Worm (Caenorhabditis elegans) whole organism, L1 larva: ENCODE results near the gene F58B4.7.

Experiments used
- C04F5.9 ChIP-seq: sonication (generic microtip); optimal IDR thresholded peaks from 2 replicates; lab custom pipeline; 2016; ENCODE audit warnings: missing genetic modification characterization, missing compliant biosample characterization
- C16A3.4 ChIP-seq: fragments of 150-350 bp; optimal IDR thresholded peaks from 2 replicates; lab custom pipeline; 2014; ENCODE audit warnings: missing biosample characterization, missing genetic modification characterization
- F16B12.6 ChIP-seq: fragments of 150-350 bp; optimal IDR thresholded peaks from 2 replicates; lab custom pipeline; 2014; ENCODE audit warnings: missing biosample characterization, missing genetic modification characterization
- ama-1 ChIP-seq: fragments of 150-350 bp; optimal IDR thresholded peaks from 2 replicates; lab custom pipeline; 2014
- blmp-1 ChIP-seq: fragments of 150-350 bp; optimal IDR thresholded peaks from 2 replicates; lab custom pipeline; 2014; ENCODE audit warnings: missing biosample characterization, missing genetic modification characterization
- ceh-63 ChIP-seq: fragments of 200-800 bp; sonication (Bioruptor generic); optimal IDR thresholded peaks from 2 replicates; lab custom pipeline; 2018; ENCODE audit warnings: mild to moderate bottlenecking, missing genetic modification characterization, missing compliant biosample characterization
- ceh-88 ChIP-seq: fragments of 200-800 bp; sonication (Bioruptor generic); IDR thresholded peaks from 2 replicates; pipeline ENCODE4 v1.3.6; 2022; ENCODE audit warnings: missing genetic modification characterization, missing compliant biosample characterization
- ceh-90 ChIP-seq: sonication (generic microtip); optimal IDR thresholded peaks from 2 replicates; lab custom pipeline; 2016; ENCODE audit warnings: missing genetic modification characterization, missing compliant biosample characterization
- dpl-1 ChIP-seq, 3 experiments: fragments of 150-350 bp in 2 of 3; sonication (generic microtip) in 1 of 3; optimal IDR thresholded peaks; 2 replicates each; lab custom pipeline; 2014 to 2017; ENCODE audit warnings: missing biosample characterization in 3 of 3, missing genetic modification characterization in 3 of 3, missing genetic modification reagents in 3 of 3
- dsc-1 ChIP-seq: sonication (generic microtip); optimal IDR thresholded peaks from 2 replicates; lab custom pipeline; 2016; ENCODE audit warnings: mild to moderate bottlenecking, missing genetic modification characterization, missing compliant biosample characterization
- efl-1 ChIP-seq, 4 experiments: fragments of 150-350 bp; optimal IDR thresholded peaks in 3 of 4; peaks in 1 of 4; 1 replicate in 1 of 4; 2 replicates in 3 of 4; lab custom pipeline; 2014; ENCODE audit warnings: missing biosample characterization in 2 of 4, missing genetic modification characterization in 2 of 4, missing genetic modification reagents in 2 of 4
- elt-3 ChIP-seq, 6 experiments: fragments of 150-350 bp in 1 of 6; sonication (generic microtip); optimal IDR thresholded peaks; 2 replicates each; lab custom pipeline; 2017 to 2018; ENCODE audit warnings: missing biosample characterization in 6 of 6, missing genetic modification characterization in 6 of 6, inconsistent platforms in 1 of 6
- fkh-10 ChIP-seq: sonication (generic microtip); optimal IDR thresholded peaks from 2 replicates; lab custom pipeline; 2017; ENCODE audit warnings: missing biosample characterization, missing genetic modification reagents, missing genetic modification characterization
- hlh-17 ChIP-seq: fragments of 200-800 bp; sonication (Bioruptor generic); optimal IDR thresholded peaks from 2 replicates; lab custom pipeline; 2018; ENCODE audit warnings: missing genetic modification characterization, mild to moderate bottlenecking, missing compliant biosample characterization, moderate library complexity, borderline replicate concordance
- hpl-2 ChIP-seq: fragments of 150-350 bp; optimal IDR thresholded peaks from 2 replicates; lab custom pipeline; 2014; ENCODE audit warnings: missing biosample characterization, missing genetic modification reagents, missing genetic modification characterization
- lin-13 ChIP-seq: fragments of 150-350 bp; optimal IDR thresholded peaks from 2 replicates; lab custom pipeline; 2014; ENCODE audit warnings: missing biosample characterization, missing genetic modification reagents, missing genetic modification characterization
- lin-14 ChIP-seq: fragments of 200-800 bp; sonication (Bioruptor generic); optimal IDR thresholded peaks from 2 replicates; lab custom pipeline; 2018; ENCODE audit warnings: mild to moderate bottlenecking, missing genetic modification characterization, moderate library complexity, missing compliant biosample characterization
- lin-15B ChIP-seq: fragments of 150-350 bp; sonication (generic microtip); optimal IDR thresholded peaks from 3 replicates; lab custom pipeline; 2014; ENCODE audit warnings: missing biosample characterization, missing genetic modification characterization
- lin-39 ChIP-seq: fragments of 150-350 bp; optimal IDR thresholded peaks from 2 replicates; lab custom pipeline; 2014; ENCODE audit warnings: missing biosample characterization, missing genetic modification reagents, missing genetic modification characterization
- lir-3 ChIP-seq: sonication (generic microtip); optimal IDR thresholded peaks from 2 replicates; lab custom pipeline; 2016; ENCODE audit warnings: mild to moderate bottlenecking, missing genetic modification characterization, moderate library complexity, missing compliant biosample characterization; ENCODE audit not compliant: poor library complexity
- lsy-2 ChIP-seq, 2 experiments: fragments of 150-350 bp; optimal IDR thresholded peaks; 2 replicates each; lab custom pipeline; 2014; ENCODE audit warnings: missing biosample characterization in 2 of 2, missing genetic modification characterization in 2 of 2
- mef-2 ChIP-seq: fragments of 150-350 bp; optimal IDR thresholded peaks from 2 replicates; lab custom pipeline; 2014; ENCODE audit warnings: missing biosample characterization, missing genetic modification characterization
- nhr-12 ChIP-seq: sonication (generic microtip); optimal IDR thresholded peaks from 2 replicates; lab custom pipeline; 2017; ENCODE audit warnings: missing biosample characterization, missing genetic modification characterization
- nhr-19 ChIP-seq: fragments of 200-800 bp; sonication (Bioruptor generic); conservative IDR thresholded peaks from 2 replicates; pipeline ENCODE4 v1.3.6; 2022; ENCODE audit warnings: missing genetic modification characterization, missing compliant biosample characterization
- nhr-20 ChIP-seq: sonication (generic microtip); optimal IDR thresholded peaks from 2 replicates; lab custom pipeline; 2016; ENCODE audit warnings: mild to moderate bottlenecking, missing genetic modification characterization, missing compliant biosample characterization
- nhr-237 ChIP-seq: fragments of 150-350 bp; optimal IDR thresholded peaks from 2 replicates; lab custom pipeline; 2014; ENCODE audit warnings: missing biosample characterization, missing genetic modification characterization
- nhr-28 ChIP-seq: fragments of 150-350 bp; optimal IDR thresholded peaks from 2 replicates; lab custom pipeline; 2014; ENCODE audit warnings: missing biosample characterization, missing genetic modification characterization
- nhr-71 ChIP-seq: sonication (generic microtip); optimal IDR thresholded peaks from 2 replicates; lab custom pipeline; 2016; ENCODE audit warnings: mild to moderate bottlenecking, missing genetic modification characterization, moderate library complexity, missing compliant biosample characterization
- nhr-85 ChIP-seq: sonication (generic microtip); peaks from one replicate; lab custom pipeline; 2016; ENCODE audit warnings: missing genetic modification characterization, inconsistent platforms, missing compliant biosample characterization
- nhr-90 ChIP-seq: sonication (generic microtip); optimal IDR thresholded peaks from 2 replicates; lab custom pipeline; 2016; ENCODE audit warnings: mild to moderate bottlenecking, missing genetic modification characterization, missing compliant biosample characterization; ENCODE audit not compliant: poor library complexity
- pax-3 ChIP-seq: fragments of 200-800 bp; sonication (Bioruptor generic); optimal IDR thresholded peaks from 2 replicates; lab custom pipeline; 2018; ENCODE audit warnings: mild to moderate bottlenecking, missing genetic modification characterization, moderate library complexity, missing compliant biosample characterization
- snpc-4 ChIP-seq: fragments of 150-350 bp; optimal IDR thresholded peaks from 2 replicates; lab custom pipeline; 2014; ENCODE audit warnings: missing biosample characterization, missing genetic modification characterization
- snu-23 ChIP-seq: sonication (generic microtip); optimal IDR thresholded peaks from 2 replicates; lab custom pipeline; 2016; ENCODE audit warnings: missing genetic modification characterization, missing compliant biosample characterization
- sptf-1 ChIP-seq: fragments of 150-350 bp; optimal IDR thresholded peaks from 2 replicates; lab custom pipeline; 2014; ENCODE audit warnings: missing biosample characterization, missing genetic modification characterization
- sup-37 ChIP-seq: fragments of 200-800 bp; sonication (Bioruptor generic); optimal IDR thresholded peaks from 2 replicates; lab custom pipeline; 2018; ENCODE audit warnings: mild to moderate bottlenecking, missing genetic modification characterization, missing compliant biosample characterization
- swsn-7 ChIP-seq: sonication (generic microtip); optimal IDR thresholded peaks from 2 replicates; lab custom pipeline; 2016; ENCODE audit warnings: missing genetic modification characterization, missing compliant biosample characterization
- unc-130 ChIP-seq: fragments of 150-350 bp; optimal IDR thresholded peaks from 2 replicates; lab custom pipeline; 2017; ENCODE audit warnings: missing biosample characterization, missing genetic modification characterization, inconsistent platforms
- unc-30 ChIP-seq: sonication (generic microtip); optimal IDR thresholded peaks from 2 replicates; lab custom pipeline; 2017; ENCODE audit warnings: missing biosample characterization, missing genetic modification characterization
- unc-62 ChIP-seq: fragments of 150-350 bp; optimal IDR thresholded peaks from 2 replicates; lab custom pipeline; 2014; ENCODE audit warnings: missing biosample characterization, missing genetic modification reagents, missing genetic modification characterization
- zip-4 ChIP-seq: fragments of 200-800 bp; sonication (Bioruptor generic); optimal IDR thresholded peaks from 2 replicates; lab custom pipeline; 2018; ENCODE audit warnings: mild to moderate bottlenecking, missing genetic modification characterization, moderate library complexity, missing compliant biosample characterization
- ztf-11 ChIP-seq, 2 experiments: sonication (generic microtip); optimal IDR thresholded peaks; 2 replicates each; lab custom pipeline; 2016 to 2017; ENCODE audit warnings: missing genetic modification characterization in 2 of 2, missing biosample characterization in 1 of 2, missing compliant biosample characterization in 1 of 2
- ztf-4 ChIP-seq: fragments of 150-350 bp; optimal IDR thresholded peaks from 2 replicates; lab custom pipeline; 2014; ENCODE audit warnings: missing biosample characterization, missing genetic modification characterization

Gene F58B4.7

ce11 chrV:10923229-10923628 lies at the start of gene F58B4.7:
TSS of gene F58B4.7 (minus strand) at chrV:10923329.
- TF ChIP-seq nhr-28 (no peak), nhr-12 (tag; lab: Kevin White, UChicago) (no peak), unc-62 (no peak), zip-4 (GFP tag; lab: Kevin White, UChicago) (no peak), ceh-63 (GFP tag; lab: Kevin White, UChicago) (no peak), lir-3 (tag; lab: Kevin White, UChicago) (no peak), swsn-7 (no peak), nhr-90 (tag; lab: Kevin White, UChicago) (no peak), unc-130 (tag; lab: Kevin White, UChicago) (no peak), hlh-17 (GFP tag; lab: Kevin White, UChicago) (no peak), dpl-1 (GFP tag; optimal IDR thresholded peaks at IDR 0.05; lab: Kevin White, UChicago) (no peak), snpc-4 (no peak), efl-1 (optimal IDR thresholded peaks at IDR 0.05; lab: Kevin White, UChicago) (no peak), efl-1 (GFP tag; optimal IDR thresholded peaks at IDR 0.05 in 1 of 2; lab: Kevin White, UChicago) (no peak), nhr-237 (tag; lab: Kevin White, UChicago) (no peak), ztf-4 (no peak)

DNA sequence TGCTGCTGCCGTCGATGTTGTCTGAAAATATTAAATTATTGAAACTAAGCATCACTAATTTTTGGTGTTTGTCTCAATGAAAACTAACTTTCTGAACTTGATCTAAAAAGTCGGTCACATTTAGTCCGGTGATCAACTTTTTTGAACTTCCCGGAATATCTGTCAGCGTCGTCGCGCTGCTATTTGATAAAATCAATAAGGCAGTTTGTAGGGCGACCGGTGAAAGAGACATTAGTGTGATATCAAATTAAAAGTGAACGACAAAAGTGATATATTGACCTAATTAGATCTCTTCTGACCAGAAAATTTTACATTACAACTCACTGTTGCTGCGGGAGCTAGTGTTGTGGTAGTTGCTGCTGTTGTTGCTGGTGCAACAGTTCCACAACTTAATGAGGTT lies 47.8 kb upstream of the F58B4.7 start:
- TF ChIP-seq unc-30 (tag; lab: Kevin White, UChicago), result no peak
- peak; percentile 90 for TF ChIP-seq blmp-1
- no peak for TF ChIP-seq sup-37
- no peak for TF ChIP-seq ama-1
- no peak for TF ChIP-seq hlh-17 (GFP tag; lab: Kevin White, UChicago)
- no peak for TF ChIP-seq lin-13
- no peak for TF ChIP-seq fkh-10 (GFP tag; lab: Kevin White, UChicago)
- no peak for TF ChIP-seq unc-130 (tag; lab: Kevin White, UChicago)
- no peak for TF ChIP-seq mef-2 (tag; lab: Kevin White, UChicago)
- no peak for TF ChIP-seq nhr-20 (tag; lab: Kevin White, UChicago)
- no peak for TF ChIP-seq nhr-237 (tag; lab: Kevin White, UChicago)
- TF ChIP-seq C04F5.9, result no peak
- TF ChIP-seq dsc-1 (tag; lab: Kevin White, UChicago), result no peak
- no peak for TF ChIP-seq lin-14
- TF ChIP-seq ceh-90 (tag; lab: Kevin White, UChicago), result no peak
- no peak for TF ChIP-seq dpl-1 (GFP tag; optimal IDR thresholded peaks at IDR 0.05; lab: Kevin White, UChicago)
- TF ChIP-seq nhr-19 (GFP tag; lab: Robert Waterston, UW), result no peak
- no peak for TF ChIP-seq lsy-2 (tag; optimal IDR thresholded peaks at IDR 0.05; lab: Kevin White, UChicago)
- TF ChIP-seq ceh-63 (GFP tag; lab: Kevin White, UChicago), result no peak
- peak; percentile 23 for TF ChIP-seq nhr-85 (tag; lab: Kevin White, UChicago)
- peak in 1 of 6 experiments; percentile 10 for TF ChIP-seq elt-3 (tag; optimal IDR thresholded peaks at IDR 0.05; lab: Kevin White, UChicago)
- no peak for TF ChIP-seq F16B12.6 (tag; lab: Kevin White, UChicago)
- no peak for TF ChIP-seq snu-23 (GFP tag; lab: Kevin White, UChicago)
- no peak for TF ChIP-seq ceh-88

ce11 chrV:10970070-10970469 lies 46.9 kb upstream of the F58B4.7 start, which contains the start of gene F17C11.22:
TSS of gene F17C11.22 (minus strand) at chrV:10970170.
- no peak for TF ChIP-seq efl-1 (optimal IDR thresholded peaks at IDR 0.05; lab: Kevin White, UChicago)
- peak in 1 of 2 experiments; percentile 58 for TF ChIP-seq efl-1 (GFP tag; optimal IDR thresholded peaks at IDR 0.05 in 1 of 2; lab: Kevin White, UChicago)
- no peak for TF ChIP-seq mef-2 (tag; lab: Kevin White, UChicago)

DNA sequence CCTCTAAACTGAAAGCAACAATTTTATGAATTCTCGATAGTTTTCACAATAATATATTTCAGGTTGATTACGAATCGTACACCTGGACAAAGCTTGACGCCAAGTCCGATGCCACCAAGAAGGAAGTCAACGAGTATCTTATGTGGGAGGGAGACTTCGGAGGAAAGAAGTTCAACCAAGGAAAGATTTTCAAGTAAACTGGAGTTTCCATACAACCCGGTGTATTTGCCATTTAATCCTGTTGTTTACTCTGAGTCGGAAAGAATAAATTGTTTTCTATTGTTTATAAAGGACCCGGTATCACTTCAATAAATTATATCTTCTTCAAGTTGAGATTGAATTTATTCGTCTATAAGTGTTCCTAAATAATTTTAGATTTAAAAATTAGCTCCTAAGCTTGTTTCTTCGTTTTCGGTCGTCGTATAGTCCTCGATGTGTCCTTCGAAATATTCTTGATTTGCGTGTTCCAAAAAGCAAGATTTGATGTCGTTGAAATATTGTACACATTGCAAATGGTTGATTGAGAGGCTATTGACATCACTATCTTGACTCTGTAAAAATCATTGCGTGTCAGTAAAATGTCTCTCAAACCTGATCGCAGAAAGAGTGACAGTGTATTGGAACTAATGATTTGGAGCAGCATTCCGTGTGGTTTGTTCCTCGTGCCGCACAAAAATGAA lies 44.6 kb upstream of the F58B4.7 start:
- TF ChIP-seq C16A3.4 (no peak), nhr-85 (tag; lab: Kevin White, UChicago) (peak; percentile 4), dsc-1 (tag; lab: Kevin White, UChicago) (no peak), lin-14 (no peak), lir-3 (tag; lab: Kevin White, UChicago) (no peak), pax-3 (tag; lab: Kevin White, UChicago) (no peak), lin-15B (tag; lab: Kevin White, UChicago) (no peak), ztf-11 (tag; optimal IDR thresholded peaks at IDR 0.05; lab: Kevin White, UChicago) (no peak), hpl-2 (no peak), sptf-1 (tag; lab: Kevin White, UChicago) (no peak), nhr-71 (tag; lab: Kevin White, UChicago) (no peak), elt-3 (tag; optimal IDR thresholded peaks at IDR 0.05; lab: Kevin White, UChicago) (no peak), lsy-2 (tag; optimal IDR thresholded peaks at IDR 0.05; lab: Kevin White, UChicago) (peak in 1 of 2 experiments; percentile 27), efl-1 (optimal IDR thresholded peaks at IDR 0.05; lab: Kevin White, UChicago) (no peak), efl-1 (GFP tag; optimal IDR thresholded peaks at IDR 0.05 in 1 of 2; lab: Kevin White, UChicago) (peak in 1 of 2 experiments; percentile 24), blmp-1 (no peak), lin-39 (tag; lab: Kevin White, UChicago) (no peak)
